Fruit fly (Drosophila melanogaster) whole organism, embryonic: Measurements from ENCODE around the gene CG1324.

Experiments
- CG10147 ChIP-seq: fragments of 200-800 bp; sonication (Bioruptor generic); optimal IDR thresholded peaks from 2 replicates; lab custom pipeline; 2019; ENCODE audit warnings: missing biosample characterization, mild to moderate bottlenecking, missing genetic modification characterization, moderate library complexity
- CG10321 ChIP-seq: fragments of 200-800 bp; sonication (Bioruptor generic); IDR thresholded peaks from 2 replicates; pipeline ENCODE4 v1.3.6; 2022; ENCODE audit warnings: missing biosample characterization, missing genetic modification characterization
- CG10654 ChIP-seq: fragments of 200-800 bp; sonication (Bioruptor generic); optimal IDR thresholded peaks from 2 replicates; lab custom pipeline; 2016; ENCODE audit warnings: missing biosample characterization, missing genetic modification characterization
- CG10959 ChIP-seq: fragments of 200-800 bp; sonication (Bioruptor generic); IDR thresholded peaks from 2 replicates; pipeline ENCODE4 v1.3.6; 2022; ENCODE audit warnings: missing biosample characterization, missing genetic modification characterization
- CG11247 ChIP-seq: fragments of 200-800 bp; sonication (Bioruptor generic); IDR thresholded peaks from 2 replicates; pipeline ENCODE4 v1.3.6; 2022; ENCODE audit warnings: missing biosample characterization, missing genetic modification characterization
- CG11696 ChIP-seq: fragments of 200-800 bp; sonication (Bioruptor generic); IDR thresholded peaks from 2 replicates; pipeline ENCODE4 v1.3.6; 2022; ENCODE audit warnings: missing biosample characterization, missing genetic modification characterization
- CG12155 ChIP-seq: fragments of 200-800 bp; sonication (Bioruptor generic); optimal IDR thresholded peaks from 3 replicates; lab custom pipeline; 2016; ENCODE audit warnings: missing biosample characterization, missing genetic modification characterization
- CG14667 ChIP-seq: fragments of 200-800 bp; sonication (Bioruptor generic); IDR thresholded peaks from 2 replicates; pipeline ENCODE4 v1.3.6; 2022; ENCODE audit warnings: missing biosample characterization, missing genetic modification characterization
- CG15696 ChIP-seq: fragments of 200-800 bp; sonication (Bioruptor generic); optimal IDR thresholded peaks from 2 replicates; lab custom pipeline; 2019; ENCODE audit warnings: missing biosample characterization, mild to moderate bottlenecking, missing genetic modification characterization, moderate library complexity
- CG17385 ChIP-seq: fragments of 200-800 bp; sonication (Bioruptor generic); optimal IDR thresholded peaks from 3 replicates; lab custom pipeline; 2018; ENCODE audit warnings: missing biosample characterization, mild to moderate bottlenecking, missing genetic modification characterization
- CG1832 ChIP-seq: fragments of 200-800 bp; sonication (Bioruptor generic); optimal IDR thresholded peaks from 2 replicates; lab custom pipeline; 2017; ENCODE audit warnings: missing biosample characterization, mild to moderate bottlenecking, missing genetic modification characterization, inconsistent platforms
- CG18599 ChIP-seq: fragments of 200-800 bp; sonication (Bioruptor generic); optimal IDR thresholded peaks from 3 replicates; lab custom pipeline; 2017; ENCODE audit warnings: missing biosample characterization, missing genetic modification characterization, mild to moderate bottlenecking, moderate library complexity, missing genetic modification reagents
- CG34376 ChIP-seq: fragments of 200-800 bp; sonication (Bioruptor generic); optimal IDR thresholded peaks from 2 replicates; lab custom pipeline; 2018; ENCODE audit warnings: missing biosample characterization, mild to moderate bottlenecking, missing genetic modification characterization
- CG4617 ChIP-seq: fragments of 200-800 bp; sonication (Bioruptor generic); optimal IDR thresholded peaks from 3 replicates; lab custom pipeline; 2016; ENCODE audit warnings: missing biosample characterization, missing genetic modification characterization, borderline replicate concordance
- CG4820 ChIP-seq: fragments of 200-800 bp; sonication (Bioruptor generic); optimal IDR thresholded peaks from 3 replicates; lab custom pipeline; 2016; ENCODE audit warnings: missing biosample characterization, missing genetic modification characterization
- CG4854 ChIP-seq: fragments of 200-800 bp; sonication (Bioruptor generic); optimal IDR thresholded peaks from 2 replicates; lab custom pipeline; 2016; ENCODE audit warnings: missing biosample characterization, missing genetic modification characterization, inconsistent platforms
- CG7928 ChIP-seq: fragments of 200-800 bp; sonication (Bioruptor generic); optimal IDR thresholded peaks from 2 replicates; lab custom pipeline; 2017; ENCODE audit warnings: missing biosample characterization, mild to moderate bottlenecking, missing genetic modification characterization
- CG9609 ChIP-seq: fragments of 200-800 bp; sonication (Bioruptor generic); optimal IDR thresholded peaks from 3 replicates; lab custom pipeline; 2016; ENCODE audit warnings: missing biosample characterization, missing genetic modification characterization
- Camta ChIP-seq: fragments of 200-800 bp; sonication (Bioruptor generic); optimal IDR thresholded peaks from 2 replicates; lab custom pipeline; 2016; ENCODE audit warnings: missing biosample characterization, missing genetic modification characterization
- E2f1 ChIP-seq: fragments of 200-800 bp; sonication (Bioruptor generic); IDR thresholded peaks from 2 replicates; pipeline ENCODE4 v1.3.6; 2022; ENCODE audit warnings: missing biosample characterization, missing genetic modification characterization
- Hr39 ChIP-seq: fragments of >200 bp; optimal IDR thresholded peaks from 2 replicates; lab custom pipeline; 2017
- Hsf ChIP-seq: fragments of 200-800 bp; sonication (Bioruptor generic); optimal IDR thresholded peaks from 3 replicates; lab custom pipeline; 2016; ENCODE audit warnings: missing biosample characterization, missing genetic modification characterization
- Lpt ChIP-seq: fragments of >200 bp; optimal IDR thresholded peaks from 2 replicates; lab custom pipeline; 2018; ENCODE audit warnings: missing biosample characterization, missing genetic modification characterization
- Myb ChIP-seq: fragments of 200-800 bp; sonication (Bioruptor generic); optimal IDR thresholded peaks from 2 replicates; lab custom pipeline; 2016; ENCODE audit warnings: missing biosample characterization, missing genetic modification characterization
- NFAT ChIP-seq: fragments of 200-800 bp; sonication (Bioruptor generic); IDR thresholded peaks from 2 replicates; pipeline ENCODE4 v1.3.6; 2022; ENCODE audit warnings: missing biosample characterization, missing genetic modification characterization
- Nf-YC ChIP-seq: fragments of 200-800 bp; optimal IDR thresholded peaks from 3 replicates; lab custom pipeline; 2019; ENCODE audit warnings: missing biosample characterization, mild to moderate bottlenecking, missing genetic modification characterization, moderate library complexity
- Ssrp ChIP-seq: fragments of 200-800 bp; sonication (Bioruptor generic); optimal IDR thresholded peaks from 2 replicates; lab custom pipeline; 2018; ENCODE audit warnings: missing biosample characterization, mild to moderate bottlenecking, missing genetic modification characterization, moderate library complexity
- abd-A ChIP-seq: fragments of 200-800 bp; sonication (Bioruptor generic); optimal IDR thresholded peaks from 3 replicates; lab custom pipeline; 2019; ENCODE audit warnings: missing biosample characterization, mild to moderate bottlenecking, missing genetic modification characterization, moderate library complexity
- al ChIP-seq: fragments of 200-800 bp; sonication (Bioruptor generic); IDR thresholded peaks from 2 replicates; pipeline ENCODE4 v1.3.6; 2022; ENCODE audit warnings: missing biosample characterization, missing genetic modification characterization
- ap ChIP-seq: fragments of 200-800 bp; sonication (Bioruptor generic); IDR thresholded peaks from 2 replicates; pipeline ENCODE4 v1.3.6; 2022; ENCODE audit warnings: missing biosample characterization, missing genetic modification characterization
- dati ChIP-seq: fragments of 200-800 bp; sonication (Bioruptor generic); IDR thresholded peaks from 2 replicates; pipeline ENCODE4 v1.3.6; 2022; ENCODE audit warnings: missing biosample characterization, missing genetic modification characterization
- eyg ChIP-seq: fragments of 200-800 bp; sonication (Bioruptor generic); optimal IDR thresholded peaks from 3 replicates; lab custom pipeline; 2016; ENCODE audit warnings: missing biosample characterization, missing genetic modification characterization
- gcm ChIP-seq: fragments of 200-800 bp; sonication (Bioruptor generic); optimal IDR thresholded peaks from 2 replicates; lab custom pipeline; 2019; ENCODE audit warnings: missing biosample characterization, mild to moderate bottlenecking, missing genetic modification characterization, moderate library complexity
- gsb-n ChIP-seq: fragments of 200-800 bp; sonication (Bioruptor generic); optimal IDR thresholded peaks from 3 replicates; lab custom pipeline; 2018; ENCODE audit warnings: missing biosample characterization, mild to moderate bottlenecking, missing genetic modification characterization
- hbn ChIP-seq: fragments of 200-800 bp; sonication (Bioruptor generic); IDR thresholded peaks from 2 replicates; pipeline ENCODE4 v1.3.6; 2022; ENCODE audit warnings: missing biosample characterization, missing genetic modification characterization; ENCODE audit not compliant: partially characterized antibody
- kay ChIP-seq: fragments of 200-800 bp; sonication (Bioruptor generic); optimal IDR thresholded peaks from 2 replicates; lab custom pipeline; 2016; ENCODE audit warnings: missing biosample characterization, missing genetic modification characterization
- kni ChIP-seq: fragments of 200-800 bp; sonication (Bioruptor generic); optimal IDR thresholded peaks from 3 replicates; lab custom pipeline; 2017; ENCODE audit warnings: mild to moderate bottlenecking, missing biosample characterization, missing genetic modification reagents, missing genetic modification characterization
- mirr ChIP-seq: fragments of 200-800 bp; sonication (Bioruptor generic); optimal IDR thresholded peaks from 3 replicates; lab custom pipeline; 2018; ENCODE audit warnings: missing biosample characterization, mild to moderate bottlenecking, missing genetic modification characterization
- oc ChIP-seq: fragments of 200-800 bp; sonication (Bioruptor generic); optimal IDR thresholded peaks from 2 replicates; lab custom pipeline; 2018; ENCODE audit warnings: missing biosample characterization, mild to moderate bottlenecking, missing genetic modification characterization, moderate library complexity
- pfk ChIP-seq: fragments of 200-800 bp; sonication (Bioruptor generic); optimal IDR thresholded peaks from 2 replicates; lab custom pipeline; 2018; ENCODE audit warnings: missing biosample characterization, mild to moderate bottlenecking, missing genetic modification characterization, moderate library complexity
- pho ChIP-seq: fragments of 200-800 bp; sonication (Bioruptor generic); optimal IDR thresholded peaks from 2 replicates; lab custom pipeline; 2016; ENCODE audit warnings: missing biosample characterization, missing genetic modification characterization
- pros ChIP-seq: fragments of 200-800 bp; sonication (Bioruptor generic); optimal IDR thresholded peaks from 3 replicates; lab custom pipeline; 2019; ENCODE audit warnings: missing biosample characterization, mild to moderate bottlenecking, missing genetic modification characterization, moderate library complexity
- sqz ChIP-seq: fragments of 200-800 bp; sonication (Bioruptor generic); optimal IDR thresholded peaks from 3 replicates; lab custom pipeline; 2018; ENCODE audit warnings: missing biosample characterization, mild to moderate bottlenecking, missing genetic modification characterization
- tgo ChIP-seq: fragments of 200-800 bp; sonication (Bioruptor generic); IDR thresholded peaks from 3 replicates; pipeline ENCODE4 v1.3.6; 2022; ENCODE audit warnings: missing biosample characterization, missing genetic modification characterization
- tll ChIP-seq, 2 experiments: fragments of 200-800 bp in 1 of 2; fragments of >200 bp in 1 of 2; sonication (Bioruptor generic) in 1 of 2; optimal IDR thresholded peaks; 2 replicates each; lab custom pipeline; 2017 to 2019; ENCODE audit warnings: missing biosample characterization in 2 of 2, missing genetic modification characterization in 2 of 2, mild to moderate bottlenecking in 1 of 2, moderate library complexity in 1 of 2
- tna ChIP-seq: fragments of 200-800 bp; sonication (Bioruptor generic); IDR thresholded peaks from 2 replicates; pipeline ENCODE4 v1.3.6; 2022; ENCODE audit warnings: missing biosample characterization, missing genetic modification characterization; ENCODE audit not compliant: partially characterized antibody
- trh ChIP-seq: fragments of 200-800 bp; sonication (Bioruptor generic); optimal IDR thresholded peaks from 2 replicates; lab custom pipeline; 2016; ENCODE audit warnings: missing biosample characterization, missing genetic modification characterization
- ttk ChIP-seq: fragments of 200-800 bp; sonication (Bioruptor generic); IDR thresholded peaks from 2 replicates; pipeline ENCODE4 v2.1.2; 2022; ENCODE audit warnings: missing biosample characterization, missing genetic modification characterization
- zen2 ChIP-seq: fragments of 200-800 bp; sonication (Bioruptor generic); IDR thresholded peaks from 3 replicates; pipeline ENCODE4 v1.3.6; 2022; ENCODE audit warnings: missing biosample characterization, missing genetic modification characterization; ENCODE audit not compliant: partially characterized antibody
- zfh1 ChIP-seq: fragments of 200-800 bp; sonication (Bioruptor generic); IDR thresholded peaks from 3 replicates; pipeline ENCODE4 v1.3.6; 2022; ENCODE audit warnings: missing biosample characterization, missing genetic modification characterization

CG1324 gene

DNA sequence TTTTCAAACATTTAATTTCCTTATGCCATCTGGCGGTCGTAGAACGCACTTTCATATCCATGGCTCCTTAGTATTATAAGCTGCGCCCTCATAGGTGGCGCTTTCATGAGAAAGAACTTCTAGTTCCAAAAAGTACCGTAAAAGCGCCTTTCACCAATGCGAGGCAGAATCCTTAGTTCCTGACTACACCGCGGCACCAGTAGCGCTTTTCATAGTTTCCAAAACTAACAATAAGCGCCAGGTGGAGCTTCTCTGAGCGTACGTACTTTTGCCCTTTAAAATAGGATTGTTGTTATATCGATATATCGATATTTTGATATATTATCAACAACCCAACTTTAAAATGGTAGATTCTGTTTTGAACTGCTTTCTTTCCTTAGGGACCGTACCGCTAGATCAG is 24.7 kb upstream of the CG1324 start (continued):
- TF ChIP-seq CG7928 (GFP tag; lab: Kevin White, UChicago) (peak; percentile 25), CG17385 (GFP tag; lab: Kevin White, UChicago) (peak; percentile 39), Myb (GFP tag; lab: Kevin White, UChicago) (peak; percentile 71), CG4854 (GFP tag; lab: Kevin White, UChicago) (peak; percentile 54), CG15696 (tag; lab: Kevin White, UChicago) (peak; percentile 92), CG34376 (GFP tag; lab: Kevin White, UChicago) (peak; percentile 65)

DNA sequence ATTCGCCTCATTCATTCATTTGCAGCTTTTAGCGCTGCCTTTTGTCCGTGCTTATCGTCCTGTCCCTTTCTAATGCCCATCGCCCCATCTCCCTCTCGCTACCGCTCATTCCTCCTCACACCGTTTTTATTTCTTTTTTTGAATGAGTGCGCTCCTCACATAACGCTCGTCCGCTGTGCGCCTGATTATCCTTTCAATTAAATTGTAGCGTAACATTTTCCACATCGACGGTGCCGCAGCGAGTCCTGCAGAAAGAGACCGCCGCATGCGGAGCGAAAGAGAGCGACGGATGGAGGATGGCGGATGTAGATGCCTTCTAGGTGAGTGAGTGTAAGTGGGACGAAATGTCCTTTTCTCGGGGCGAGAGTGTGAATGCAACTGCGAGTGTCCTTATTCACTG is 21.2 kb upstream of the CG1324 start:
- TF ChIP-seq CG10959 (GFP tag; lab: Robert Waterston, UW) (no peak), eyg (GFP tag; lab: Kevin White, UChicago) (no peak), oc (tag; lab: Kevin White, UChicago) (peak; percentile 1), CG10654 (GFP tag; lab: Kevin White, UChicago) (no peak), CG4820 (no peak), hbn (no peak), Ssrp (tag; lab: Kevin White, UChicago) (no peak), al (GFP tag; lab: Robert Waterston, UW) (no peak), tgo (no peak), dati (GFP tag; lab: Robert Waterston, UW) (no peak), CG12155 (GFP tag; lab: Kevin White, UChicago) (no peak), abd-A (tag; lab: Kevin White, UChicago) (peak; percentile 15), CG11696 (no peak), CG9609 (GFP tag; lab: Kevin White, UChicago) (no peak), sqz (GFP tag; lab: Kevin White, UChicago) (peak; percentile 62), gcm (GFP tag; lab: Kevin White, UChicago) (no peak), CG10321 (GFP tag; lab: Robert Waterston, UW) (peak; percentile 30; the same call in 1 of the 2 replicates), Hsf (GFP tag; lab: Kevin White, UChicago) (no peak), CG4617 (GFP tag; lab: Kevin White, UChicago) (no peak), CG10147 (GFP tag; lab: Kevin White, UChicago) (no peak), NFAT (GFP tag; lab: Robert Waterston, UW) (no peak), ttk (GFP tag; lab: Robert Waterston, UW) (no peak), CG1832 (GFP tag; lab: Kevin White, UChicago) (peak; percentile 74), CG18599 (no peak), kni (peak; percentile 40), CG14667 (GFP tag; lab: Robert Waterston, UW) (no peak), pros (peak; percentile 73), mirr (GFP tag; lab: Kevin White, UChicago) (no peak), tll (GFP tag; optimal IDR thresholded peaks at IDR 0.05; lab: Kevin White, UChicago) (peak in 1 of 2 experiments; percentile 1), ap (GFP tag; lab: Robert Waterston, UW) (no peak), pfk (GFP tag; lab: Kevin White, UChicago) (no peak), Nf-YC (tag; lab: Kevin White, UChicago) (peak; percentile 64), gsb-n (tag; lab: Kevin White, UChicago) (peak; percentile 82), tna (GFP tag; lab: Robert Waterston, UW) (no peak), trh (GFP tag; lab: Kevin White, UChicago) (no peak), zen2 (no peak), zfh1 (GFP tag; lab: Robert Waterston, UW) (no peak), CG11247 (GFP tag; lab: Robert Waterston, UW) (no peak), E2f1 (GFP tag; lab: Robert Waterston, UW) (no peak), pho (GFP tag; lab: Kevin White, UChicago) (no peak), Lpt (no peak), Camta (GFP tag; lab: Kevin White, UChicago) (no peak), kay (GFP tag; lab: Kevin White, UChicago) (no peak), Hr39 (no peak)
